Worm (Caenorhabditis elegans) whole organism, mixed stage, embryonic: ENCODE data around the gene acr-24.

Experiments used
- elt-3 ChIP-seq: fragments of 150-350 bp; optimal IDR thresholded peaks from 2 replicates; lab custom pipeline; 2014; ENCODE audit warnings: missing biosample characterization, missing genetic modification characterization
- mls-2 ChIP-seq: sonication (generic microtip); optimal IDR thresholded peaks from 2 replicates; lab custom pipeline; 2016; ENCODE audit warnings: mild to moderate bottlenecking, missing genetic modification characterization, moderate library complexity, missing compliant biosample characterization
- pha-4 ChIP-seq: fragments of 150-350 bp; optimal IDR thresholded peaks from 2 replicates; lab custom pipeline; 2018; ENCODE audit warnings: missing biosample characterization, missing genetic modification reagents, missing genetic modification characterization
- unc-39 ChIP-seq: fragments of 150-350 bp; optimal IDR thresholded peaks from 2 replicates; lab custom pipeline; 2014; ENCODE audit warnings: missing biosample characterization, missing genetic modification characterization
- unc-62 ChIP-seq: fragments of 150-350 bp; optimal IDR thresholded peaks from 2 replicates; lab custom pipeline; 2014; ENCODE audit warnings: missing biosample characterization, missing genetic modification reagents, missing genetic modification characterization

- TF ChIP-seq elt-3 (tag; lab: Kevin White, UChicago) (no peak), unc-62 (GFP tag; lab: Kevin White, UChicago) (no peak), unc-39 (tag; lab: Kevin White, UChicago) (no peak), mls-2 (tag; lab: Kevin White, UChicago) (no peak), pha-4 (peak; percentile 87)
These were observed 24.9 kb upstream of the acr-24 start, which contains the start of gene Y73F8A.27 for ce11 chrIV:15472387-15472859.
